Fruit fly (Drosophila melanogaster) whole organism, prepupa: ENCODE results near the gene Pcyt2.

Experiments
- Blimp-1 ChIP-seq: fragments of 200-800 bp; sonication (Bioruptor generic); optimal IDR thresholded peaks from 3 replicates; lab custom pipeline; 2017; ENCODE audit warnings: missing biosample characterization, missing genetic modification characterization, mild to moderate bottlenecking, moderate library complexity, missing genetic modification reagents
- CG10631 ChIP-seq: fragments of 200-800 bp; sonication (Bioruptor generic); optimal IDR thresholded peaks from 2 replicates; lab custom pipeline; 2016; ENCODE audit warnings: missing biosample characterization, missing genetic modification characterization
- CG10669 ChIP-seq: fragments of 200-800 bp; sonication (Bioruptor generic); optimal IDR thresholded peaks from 3 replicates; lab custom pipeline; 2018; ENCODE audit warnings: missing biosample characterization, mild to moderate bottlenecking, missing genetic modification characterization, moderate library complexity
- CG11294 ChIP-seq: fragments of 200-800 bp; sonication (Bioruptor generic); IDR thresholded peaks from 2 replicates; pipeline ENCODE4 v1.3.6; 2022; ENCODE audit warnings: missing biosample characterization, missing genetic modification characterization
- CG11902 ChIP-seq: fragments of 200-800 bp; sonication (Bioruptor generic); optimal IDR thresholded peaks from 3 replicates; lab custom pipeline; 2016; ENCODE audit warnings: missing biosample characterization, missing genetic modification characterization
- CG1621 ChIP-seq: fragments of 200-800 bp; sonication (Bioruptor generic); optimal IDR thresholded peaks from 3 replicates; lab custom pipeline; 2018; ENCODE audit warnings: missing biosample characterization, mild to moderate bottlenecking, missing genetic modification characterization
- CG3032 ChIP-seq: fragments of 200-800 bp; optimal IDR thresholded peaks from 2 replicates; lab custom pipeline; 2019; ENCODE audit warnings: missing biosample characterization, mild to moderate bottlenecking, missing genetic modification characterization, moderate library complexity
- CG31627 ChIP-seq: fragments of 200-800 bp; sonication (Bioruptor generic); optimal IDR thresholded peaks from 3 replicates; lab custom pipeline; 2016; ENCODE audit warnings: missing biosample characterization, missing genetic modification characterization
- CG32006 ChIP-seq: fragments of 200-800 bp; sonication (Bioruptor generic); optimal IDR thresholded peaks from 3 replicates; lab custom pipeline; 2017; ENCODE audit warnings: missing biosample characterization, mild to moderate bottlenecking, missing genetic modification characterization
- CG34406 ChIP-seq: fragments of 200-800 bp; sonication (Bioruptor generic); optimal IDR thresholded peaks from 3 replicates; lab custom pipeline; 2016; ENCODE audit warnings: missing biosample characterization, missing genetic modification characterization
- CG3919 ChIP-seq: fragments of 200-800 bp; sonication (Bioruptor generic); optimal IDR thresholded peaks from 3 replicates; lab custom pipeline; 2016; ENCODE audit warnings: missing biosample characterization, missing genetic modification characterization
- CG4318 ChIP-seq: fragments of 200-800 bp; sonication (Bioruptor generic); optimal IDR thresholded peaks from 3 replicates; lab custom pipeline; 2017; ENCODE audit warnings: missing biosample characterization, mild to moderate bottlenecking, missing genetic modification characterization
- CG6792 ChIP-seq: fragments of 200-800 bp; sonication (Bioruptor generic); optimal IDR thresholded peaks from 3 replicates; lab custom pipeline; 2016; ENCODE audit warnings: missing biosample characterization, missing genetic modification characterization
- CG6808 ChIP-seq: fragments of 200-800 bp; sonication (Bioruptor generic); optimal IDR thresholded peaks from 3 replicates; lab custom pipeline; 2017; ENCODE audit warnings: missing biosample characterization, missing genetic modification characterization, mild to moderate bottlenecking, moderate library complexity, missing genetic modification reagents
- CG6854 ChIP-seq: fragments of 200-800 bp; sonication (Bioruptor generic); optimal IDR thresholded peaks from 2 replicates; lab custom pipeline; 2017; ENCODE audit warnings: missing biosample characterization, mild to moderate bottlenecking, missing genetic modification characterization
- CG7368 ChIP-seq: fragments of 200-800 bp; sonication (Bioruptor generic); optimal IDR thresholded peaks from 3 replicates; lab custom pipeline; 2016; ENCODE audit warnings: missing biosample characterization, missing genetic modification characterization
- CG8119 ChIP-seq: fragments of 200-800 bp; sonication (Bioruptor generic); IDR thresholded peaks from 3 replicates; pipeline ENCODE4 v1.3.6; 2022; ENCODE audit warnings: missing biosample characterization, missing genetic modification characterization
- CG8319 ChIP-seq: fragments of 200-800 bp; sonication (Bioruptor generic); optimal IDR thresholded peaks from 3 replicates; lab custom pipeline; 2016; ENCODE audit warnings: missing biosample characterization, missing genetic modification characterization
- CG8632 ChIP-seq: fragments of 200-800 bp; sonication (Bioruptor generic); optimal IDR thresholded peaks from 3 replicates; lab custom pipeline; 2016; ENCODE audit warnings: missing biosample characterization, missing genetic modification characterization
- CG9139 ChIP-seq: fragments of 200-800 bp; sonication (Bioruptor generic); optimal IDR thresholded peaks from 3 replicates; lab custom pipeline; 2017; ENCODE audit warnings: missing biosample characterization, mild to moderate bottlenecking, missing genetic modification characterization
- Eip78C ChIP-seq: fragments of 200-800 bp; sonication (Bioruptor generic); peaks from one replicate; lab custom pipeline; 2016; ENCODE audit warnings: missing biosample characterization, missing genetic modification characterization
- Eip93F ChIP-seq: fragments of 200-800 bp; sonication (Bioruptor generic); optimal IDR thresholded peaks from 2 replicates; lab custom pipeline; 2016; ENCODE audit warnings: missing biosample characterization, mild to moderate bottlenecking, missing genetic modification characterization
- Ets21C ChIP-seq: fragments of 200-800 bp; sonication (Bioruptor generic); optimal IDR thresholded peaks from 3 replicates; lab custom pipeline; 2016; ENCODE audit warnings: missing biosample characterization, missing genetic modification characterization
- Ets96B ChIP-seq: fragments of 200-800 bp; optimal IDR thresholded peaks from 2 replicates; lab custom pipeline; 2019; ENCODE audit warnings: missing biosample characterization, mild to moderate bottlenecking, missing genetic modification characterization, moderate library complexity
- Gug ChIP-seq: fragments of 200-800 bp; sonication (Bioruptor generic); IDR thresholded peaks from 2 replicates; pipeline ENCODE4 v1.3.6; 2022; ENCODE audit warnings: missing biosample characterization, missing genetic modification characterization
- Hr38 ChIP-seq: sonication (Bioruptor generic); optimal IDR thresholded peaks from 2 replicates; lab custom pipeline; 2016; ENCODE audit warnings: missing biosample characterization, missing genetic modification characterization
- Hr39 ChIP-seq: fragments of 200-800 bp; sonication (Bioruptor generic); optimal IDR thresholded peaks from 2 replicates; lab custom pipeline; 2016; ENCODE audit warnings: missing biosample characterization, missing genetic modification characterization
- Lpt ChIP-seq: fragments of 200-800 bp; sonication (Bioruptor generic); optimal IDR thresholded peaks from 3 replicates; lab custom pipeline; 2016; ENCODE audit warnings: missing biosample characterization, missing genetic modification characterization
- Met ChIP-seq: fragments of 200-800 bp; sonication (Bioruptor generic); optimal IDR thresholded peaks from 3 replicates; lab custom pipeline; 2016; ENCODE audit warnings: missing biosample characterization, missing genetic modification characterization
- Smox ChIP-seq: fragments of 200-800 bp; sonication (Bioruptor generic); optimal IDR thresholded peaks from 3 replicates; lab custom pipeline; 2016; ENCODE audit warnings: missing biosample characterization, missing genetic modification characterization
- Sox102F ChIP-seq: fragments of 200-800 bp; sonication (Bioruptor generic); optimal IDR thresholded peaks from 2 replicates; lab custom pipeline; 2016; ENCODE audit warnings: missing biosample characterization, mild to moderate bottlenecking, missing genetic modification characterization
- Sox14 ChIP-seq: fragments of 200-800 bp; sonication (Bioruptor generic); optimal IDR thresholded peaks from 3 replicates; lab custom pipeline; 2016; ENCODE audit warnings: missing biosample characterization, missing genetic modification characterization
- Sox15 ChIP-seq: fragments of 200-800 bp; sonication (Bioruptor generic); optimal IDR thresholded peaks from 3 replicates; lab custom pipeline; 2016; ENCODE audit warnings: missing biosample characterization, missing genetic modification characterization
- achi ChIP-seq: fragments of 200-800 bp; sonication (Bioruptor generic); optimal IDR thresholded peaks from 3 replicates; lab custom pipeline; 2016; ENCODE audit warnings: missing biosample characterization, missing genetic modification characterization
- acj6 ChIP-seq: fragments of 200-800 bp; sonication (Bioruptor generic); optimal IDR thresholded peaks from 3 replicates; lab custom pipeline; 2016; ENCODE audit warnings: missing biosample characterization, missing genetic modification characterization
- cyc ChIP-seq: fragments of 200-800 bp; sonication (Bioruptor generic); optimal IDR thresholded peaks from 3 replicates; lab custom pipeline; 2016; ENCODE audit warnings: missing biosample characterization, missing genetic modification characterization
- dac ChIP-seq: fragments of 200-800 bp; sonication (Bioruptor generic); optimal IDR thresholded peaks from 2 replicates; lab custom pipeline; 2017; ENCODE audit warnings: missing biosample characterization, mild to moderate bottlenecking, missing genetic modification characterization
- dsx ChIP-seq: fragments of 200-800 bp; optimal IDR thresholded peaks from 3 replicates; lab custom pipeline; 2019; ENCODE audit warnings: missing biosample characterization, mild to moderate bottlenecking, missing genetic modification characterization, moderate library complexity; ENCODE audit not compliant: poor library complexity, severe bottlenecking
- esn ChIP-seq: fragments of 200-800 bp; sonication (Bioruptor generic); optimal IDR thresholded peaks from 2 replicates; lab custom pipeline; 2016; ENCODE audit warnings: missing biosample characterization, mild to moderate bottlenecking, missing genetic modification characterization, moderate library complexity
- fd59A ChIP-seq: fragments of 200-800 bp; sonication (Bioruptor generic); optimal IDR thresholded peaks from 2 replicates; lab custom pipeline; 2017; ENCODE audit warnings: missing biosample characterization, mild to moderate bottlenecking, missing genetic modification characterization, missing genetic modification reagents
- fd85E ChIP-seq: fragments of 200-800 bp; sonication (Bioruptor generic); optimal IDR thresholded peaks from 3 replicates; lab custom pipeline; 2016; ENCODE audit warnings: missing biosample characterization, missing genetic modification characterization
- fkh ChIP-seq: fragments of 200-800 bp; sonication (Bioruptor generic); optimal IDR thresholded peaks from 3 replicates; lab custom pipeline; 2017; ENCODE audit warnings: missing biosample characterization, mild to moderate bottlenecking, missing genetic modification characterization, moderate library complexity
- net ChIP-seq: fragments of 200-800 bp; sonication (Bioruptor generic); optimal IDR thresholded peaks from 3 replicates; lab custom pipeline; 2016; ENCODE audit warnings: missing biosample characterization, missing genetic modification characterization
- pdm3 ChIP-seq: fragments of 200-800 bp; sonication (Bioruptor generic); optimal IDR thresholded peaks from 3 replicates; lab custom pipeline; 2016; ENCODE audit warnings: missing biosample characterization, missing genetic modification characterization
- spab ChIP-seq: fragments of 200-800 bp; sonication (Bioruptor generic); optimal IDR thresholded peaks from 2 replicates; lab custom pipeline; 2017; ENCODE audit warnings: missing biosample characterization, mild to moderate bottlenecking, missing genetic modification characterization, missing genetic modification reagents
- svp ChIP-seq: fragments of 200-800 bp; sonication (Bioruptor generic); peaks from one replicate; lab custom pipeline; 2016; ENCODE audit warnings: missing biosample characterization, missing genetic modification characterization
- topi ChIP-seq: fragments of 200-800 bp; sonication (Bioruptor generic); optimal IDR thresholded peaks from 3 replicates; lab custom pipeline; 2016; ENCODE audit warnings: missing biosample characterization, missing genetic modification characterization
- vri ChIP-seq: fragments of 200-800 bp; sonication (Bioruptor generic); optimal IDR thresholded peaks from 3 replicates; lab custom pipeline; 2016; ENCODE audit warnings: missing biosample characterization, mild to moderate bottlenecking, missing genetic modification characterization

The Pcyt2 gene

dm6 chr3L:1584003-1584402 lies 30.7 kb downstream of the Pcyt2 start (continued):
- no peak for TF ChIP-seq CG9139 (GFP tag; lab: Kevin White, UChicago)
- no peak for TF ChIP-seq cyc (GFP tag; lab: Kevin White, UChicago)
- no peak for TF ChIP-seq Eip93F (GFP tag; lab: Kevin White, UChicago)
- TF ChIP-seq Hr38 (GFP tag; lab: Kevin White, UChicago), result no peak
- no peak for TF ChIP-seq CG11902 (GFP tag; lab: Kevin White, UChicago)
- TF ChIP-seq Sox15 (GFP tag; lab: Kevin White, UChicago), result no peak
- TF ChIP-seq Ets21C, result no peak
- TF ChIP-seq fd59A (GFP tag; lab: Kevin White, UChicago), result no peak
- TF ChIP-seq CG11294 (GFP tag; lab: Robert Waterston, UW), result peak; percentile 76
- TF ChIP-seq CG10631, result peak; percentile 53
- no peak for TF ChIP-seq CG8632 (GFP tag; lab: Kevin White, UChicago)
- TF ChIP-seq CG10669 (GFP tag; lab: Kevin White, UChicago), result no peak
- peak; percentile 12 for TF ChIP-seq achi (GFP tag; lab: Kevin White, UChicago)
- peak; percentile 13 for TF ChIP-seq CG34406 (GFP tag; lab: Kevin White, UChicago)
- peak; percentile 15 for TF ChIP-seq CG31627 (GFP tag; lab: Kevin White, UChicago)
- peak; percentile 7 for TF ChIP-seq Sox102F (GFP tag; lab: Kevin White, UChicago)
- TF ChIP-seq svp (GFP tag; lab: Kevin White, UChicago), result peak; percentile 37
- TF ChIP-seq CG7368 (GFP tag; lab: Kevin White, UChicago), result no peak
- no peak for TF ChIP-seq CG1621 (tag; lab: Kevin White, UChicago)
- no peak for TF ChIP-seq CG6808
- TF ChIP-seq spab, result no peak
- peak; percentile 3 for TF ChIP-seq CG3032
- no peak for TF ChIP-seq dsx (GFP tag; lab: Kevin White, UChicago)
- TF ChIP-seq acj6 (GFP tag; lab: Kevin White, UChicago), result peak; percentile 61
- TF ChIP-seq Blimp-1 (GFP tag; lab: Kevin White, UChicago), result no peak
- TF ChIP-seq CG6854, result no peak
- peak; percentile 88 for TF ChIP-seq Gug
- peak; percentile 60 for TF ChIP-seq net (GFP tag; lab: Kevin White, UChicago)
- TF ChIP-seq CG6792 (GFP tag; lab: Kevin White, UChicago), result no peak
- TF ChIP-seq CG8119 (GFP tag; lab: Robert Waterston, UW), result peak; percentile 87
- TF ChIP-seq topi, result no peak
- no peak for TF ChIP-seq fd85E (GFP tag; lab: Kevin White, UChicago)
- peak; percentile 88 for TF ChIP-seq Eip78C
- peak; percentile 4 for TF ChIP-seq vri (GFP tag; lab: Kevin White, UChicago)
- TF ChIP-seq CG32006, result peak; percentile 91

- TF ChIP-seq pdm3 (GFP tag; lab: Kevin White, UChicago), result peak; percentile 81
- TF ChIP-seq Hr39 (GFP tag; lab: Kevin White, UChicago), result peak; percentile 82
- peak; percentile 77 for TF ChIP-seq CG6792 (GFP tag; lab: Kevin White, UChicago)
- peak; percentile 76 for TF ChIP-seq acj6 (GFP tag; lab: Kevin White, UChicago)
- TF ChIP-seq Smox, result peak; percentile 56
- TF ChIP-seq net (GFP tag; lab: Kevin White, UChicago), result peak; percentile 92
- peak; percentile 77 for TF ChIP-seq CG8319 (GFP tag; lab: Kevin White, UChicago)
- peak; percentile 80 for TF ChIP-seq CG6854
- peak; percentile 91 for TF ChIP-seq CG8119 (GFP tag; lab: Robert Waterston, UW)
- TF ChIP-seq fd85E (GFP tag; lab: Kevin White, UChicago), result peak; percentile 82
- peak; percentile 50 for TF ChIP-seq CG1621 (tag; lab: Kevin White, UChicago)
- peak; percentile 60 for TF ChIP-seq CG4318 (GFP tag; lab: Kevin White, UChicago)
- TF ChIP-seq Met, result peak; percentile 57
- TF ChIP-seq Lpt, result peak; percentile 73
- TF ChIP-seq Sox14 (GFP tag; lab: Kevin White, UChicago), result peak; percentile 72
- peak; percentile 57 for TF ChIP-seq Blimp-1 (GFP tag; lab: Kevin White, UChicago)
- TF ChIP-seq vri (GFP tag; lab: Kevin White, UChicago), result peak; percentile 27
- TF ChIP-seq CG6808, result peak; percentile 79
- TF ChIP-seq CG11902 (GFP tag; lab: Kevin White, UChicago), result peak; percentile 86
- TF ChIP-seq CG10669 (GFP tag; lab: Kevin White, UChicago), result peak; percentile 83
- TF ChIP-seq dac (GFP tag; lab: Kevin White, UChicago), result peak; percentile 59
- peak; percentile 51 for TF ChIP-seq Sox15 (GFP tag; lab: Kevin White, UChicago)
- TF ChIP-seq Ets96B (tag; lab: Kevin White, UChicago), result peak; percentile 80
- TF ChIP-seq esn (GFP tag; lab: Kevin White, UChicago), result peak; percentile 80
- no peak for TF ChIP-seq fkh
- peak; percentile 87 for TF ChIP-seq achi (GFP tag; lab: Kevin White, UChicago)
- TF ChIP-seq Eip93F (GFP tag; lab: Kevin White, UChicago), result no peak
- peak; percentile 79 for TF ChIP-seq CG31627 (GFP tag; lab: Kevin White, UChicago)
- TF ChIP-seq CG3919 (GFP tag; lab: Kevin White, UChicago), result peak; percentile 93
- TF ChIP-seq Gug, result peak; percentile 96
- peak; percentile 86 for TF ChIP-seq CG7368 (GFP tag; lab: Kevin White, UChicago)
- peak; percentile 46 for TF ChIP-seq CG8632 (GFP tag; lab: Kevin White, UChicago)
Observed at dm6 chr3L:1584781-1585180, 31.5 kb downstream of the Pcyt2 start.
